Worm (Caenorhabditis elegans) whole organism, L4 larva: Measurements from ENCODE around the gene C06A6.7.

ENCODE experiments used
- F10B5.3 ChIP-seq: sonication (generic microtip); optimal IDR thresholded peaks from 2 replicates; lab custom pipeline; 2016; ENCODE audit warnings: mild to moderate bottlenecking, missing genetic modification characterization, missing compliant biosample characterization
- F37D6.2 ChIP-seq: sonication (generic microtip); optimal IDR thresholded peaks from 2 replicates; lab custom pipeline; 2016; ENCODE audit warnings: mild to moderate bottlenecking, missing genetic modification characterization, missing compliant biosample characterization
- F44E2.7 ChIP-seq: fragments of 200-800 bp; sonication (Bioruptor generic); IDR thresholded peaks from 2 replicates; pipeline ENCODE4 v2.1.2; 2022; ENCODE audit warnings: missing genetic modification characterization, missing compliant biosample characterization
- F49E8.2 ChIP-seq: sonication (generic microtip); optimal IDR thresholded peaks from 2 replicates; lab custom pipeline; 2016; ENCODE audit warnings: missing compliant biosample characterization, mild to moderate bottlenecking, missing genetic modification characterization, borderline replicate concordance
- T20F7.1 ChIP-seq: fragments of 200-800 bp; sonication (Bioruptor generic); optimal IDR thresholded peaks from 2 replicates; lab custom pipeline; 2018; ENCODE audit warnings: mild to moderate bottlenecking, missing genetic modification characterization, missing compliant biosample characterization
- T26A8.4 ChIP-seq: fragments of 200-800 bp; sonication (Bioruptor generic); IDR thresholded peaks from 2 replicates; pipeline ENCODE4 v1.3.6; 2022; ENCODE audit warnings: missing genetic modification characterization, missing compliant biosample characterization
- Y48G9A.11 ChIP-seq: fragments of 200-800 bp; sonication (Bioruptor generic); IDR thresholded peaks from 2 replicates; pipeline ENCODE4 v1.3.6; 2022; ENCODE audit warnings: missing genetic modification reagents, missing genetic modification characterization, missing compliant biosample characterization
- Y75B8A.6 ChIP-seq: fragments of 200-800 bp; sonication (Bioruptor generic); IDR thresholded peaks from 2 replicates; pipeline ENCODE4 v1.3.6; 2022; ENCODE audit warnings: missing genetic modification reagents, missing genetic modification characterization, missing compliant biosample characterization
- aha-1 ChIP-seq: fragments of 150-350 bp; peaks from one replicate; lab custom pipeline; 2014; ENCODE audit warnings: missing biosample characterization, missing genetic modification characterization
- arid-1 ChIP-seq: fragments of 200-800 bp; sonication (Bioruptor generic); conservative IDR thresholded peaks from 2 replicates; pipeline ENCODE4 v1.3.6; 2022; ENCODE audit warnings: missing genetic modification reagents, missing genetic modification characterization, missing compliant biosample characterization
- ceh-20 ChIP-seq: fragments of 200-800 bp; sonication (Bioruptor generic); IDR thresholded peaks from 2 replicates; pipeline ENCODE4 v1.3.6; 2022; ENCODE audit warnings: missing genetic modification reagents, missing genetic modification characterization, missing compliant biosample characterization
- ceh-28 ChIP-seq: fragments of 150-350 bp; optimal IDR thresholded peaks from 2 replicates; lab custom pipeline; 2014; ENCODE audit warnings: missing biosample characterization, missing genetic modification reagents, missing genetic modification characterization
- ceh-62 ChIP-seq: sonication (generic microtip); optimal IDR thresholded peaks from 2 replicates; lab custom pipeline; 2017; ENCODE audit warnings: missing biosample characterization, missing genetic modification characterization
- ceh-82 ChIP-seq: sonication (generic microtip); optimal IDR thresholded peaks from 2 replicates; lab custom pipeline; 2017; ENCODE audit warnings: missing biosample characterization, missing genetic modification characterization
- cey-2 ChIP-seq: sonication (generic microtip); optimal IDR thresholded peaks from 3 replicates; lab custom pipeline; 2017; ENCODE audit warnings: missing genetic modification characterization, mild to moderate bottlenecking, missing compliant biosample characterization, antibody characterized with exemption, borderline replicate concordance; ENCODE audit not compliant: insufficient read depth
- daf-12 ChIP-seq: fragments of 150-350 bp; optimal IDR thresholded peaks from 2 replicates; lab custom pipeline; 2014; ENCODE audit warnings: missing biosample characterization, missing genetic modification reagents, missing genetic modification characterization
- daf-19 ChIP-seq: fragments of 200-800 bp; sonication (Bioruptor generic); conservative IDR thresholded peaks from 2 replicates; pipeline ENCODE4 v1.3.6; 2022; ENCODE audit warnings: missing genetic modification characterization, missing compliant biosample characterization
- fkh-10 ChIP-seq: fragments of 150-350 bp; optimal IDR thresholded peaks from 2 replicates; lab custom pipeline; 2014; ENCODE audit warnings: missing biosample characterization, missing genetic modification reagents, missing genetic modification characterization
- hif-1 ChIP-seq, 2 experiments: sonication (generic microtip); optimal IDR thresholded peaks; 2 replicates each; lab custom pipeline; 2016 to 2017; ENCODE audit warnings: missing compliant biosample characterization in 2 of 2, missing genetic modification characterization in 2 of 2, missing genetic modification reagents in 2 of 2, missing genotype in 2 of 2, mild to moderate bottlenecking in 1 of 2
- hlh-11 ChIP-seq: fragments of 200-800 bp; sonication (Bioruptor generic); optimal IDR thresholded peaks from 2 replicates; lab custom pipeline; 2018; ENCODE audit warnings: mild to moderate bottlenecking, missing genetic modification characterization, missing compliant biosample characterization
- hlh-30 ChIP-seq: sonication (generic microtip); optimal IDR thresholded peaks from 2 replicates; lab custom pipeline; 2017; ENCODE audit warnings: antibody characterized with exemption, mild to moderate bottlenecking, missing genetic modification characterization, missing compliant biosample characterization; ENCODE audit not compliant: insufficient read depth
- hmg-1.1 ChIP-seq: fragments of 200-800 bp; sonication (Bioruptor generic); IDR thresholded peaks from 2 replicates; pipeline ENCODE4 v1.3.6; 2022; ENCODE audit warnings: missing genetic modification reagents, missing genetic modification characterization, missing compliant biosample characterization
- jun-1 ChIP-seq: fragments of 150-350 bp; optimal IDR thresholded peaks from 2 replicates; lab custom pipeline; 2014; ENCODE audit warnings: missing biosample characterization, missing genetic modification reagents, missing genetic modification characterization
- lin-13 ChIP-seq: fragments of 150-350 bp; optimal IDR thresholded peaks from 2 replicates; lab custom pipeline; 2014; ENCODE audit warnings: missing biosample characterization, missing genetic modification reagents, missing genetic modification characterization
- lin-38 ChIP-seq: fragments of 200-800 bp; sonication (Bioruptor generic); IDR thresholded peaks from 2 replicates; pipeline ENCODE4 v1.3.6; 2022; ENCODE audit warnings: missing genetic modification reagents, missing genetic modification characterization, missing compliant biosample characterization
- mdl-1 ChIP-seq, 2 experiments: fragments of 150-350 bp in 1 of 2; sonication (generic microtip) in 1 of 2; optimal IDR thresholded peaks; 2 replicates each; lab custom pipeline; 2014 to 2017; ENCODE audit warnings: missing biosample characterization in 2 of 2, missing genetic modification characterization in 2 of 2
- mes-2 ChIP-seq: sonication (generic microtip); optimal IDR thresholded peaks from 2 replicates; lab custom pipeline; 2016; ENCODE audit warnings: missing genotype, mild to moderate bottlenecking, missing genetic modification characterization, missing compliant biosample characterization; ENCODE audit not compliant: poor library complexity, severe bottlenecking
- nhr-102 ChIP-seq: sonication (generic microtip); optimal IDR thresholded peaks from 2 replicates; lab custom pipeline; 2016; ENCODE audit warnings: mild to moderate bottlenecking, missing genetic modification characterization, moderate library complexity, missing compliant biosample characterization
- nhr-11 ChIP-seq: fragments of 150-350 bp; optimal IDR thresholded peaks from 2 replicates; lab custom pipeline; 2014; ENCODE audit warnings: missing biosample characterization, missing genetic modification characterization
- nhr-111 ChIP-seq: fragments of 200-800 bp; sonication (Bioruptor generic); optimal IDR thresholded peaks from 2 replicates; lab custom pipeline; 2018; ENCODE audit warnings: mild to moderate bottlenecking, missing genetic modification characterization, missing compliant biosample characterization
- nhr-28 ChIP-seq: fragments of 150-350 bp; optimal IDR thresholded peaks from 2 replicates; lab custom pipeline; 2014; ENCODE audit warnings: missing biosample characterization, missing genetic modification characterization
- nhr-6 ChIP-seq: fragments of 150-350 bp; optimal IDR thresholded peaks from 2 replicates; lab custom pipeline; 2014; ENCODE audit warnings: missing biosample characterization, missing genetic modification characterization
- nhr-76 ChIP-seq: fragments of 150-350 bp; optimal IDR thresholded peaks from 2 replicates; lab custom pipeline; 2014; ENCODE audit warnings: missing biosample characterization, missing genetic modification characterization
- pha-4 ChIP-seq, 2 experiments: fragments of 150-350 bp in 1 of 2; fragments of 200-800 bp in 1 of 2; sonication (Bioruptor generic) in 1 of 2; IDR thresholded peaks in 1 of 2; optimal IDR thresholded peaks in 1 of 2; 2 replicates each; pipeline versions ENCODE4 v1.3.6 to Lab custom; 2014 to 2022; ENCODE audit warnings: missing genetic modification characterization in 2 of 2, missing genetic modification reagents in 2 of 2, missing biosample characterization in 1 of 2, missing compliant biosample characterization in 1 of 2
- php-3 ChIP-seq: fragments of 200-800 bp; sonication (Bioruptor generic); IDR thresholded peaks from 2 replicates; pipeline ENCODE4 v1.3.6; 2022; ENCODE audit warnings: missing genetic modification reagents, missing genetic modification characterization, missing compliant biosample characterization
- pqm-1 ChIP-seq: sonication (generic microtip); optimal IDR thresholded peaks from 2 replicates; lab custom pipeline; 2017; ENCODE audit warnings: missing biosample characterization, missing genetic modification characterization
- saeg-2 ChIP-seq: fragments of 200-800 bp; sonication (Bioruptor generic); IDR thresholded peaks from 2 replicates; pipeline ENCODE4 v1.3.6; 2022; ENCODE audit warnings: missing genetic modification reagents, missing genetic modification characterization, missing compliant biosample characterization
- sdz-12 ChIP-seq: fragments of 200-800 bp; sonication (Bioruptor generic); optimal IDR thresholded peaks from 2 replicates; lab custom pipeline; 2018; ENCODE audit warnings: mild to moderate bottlenecking, missing genetic modification characterization, missing compliant biosample characterization
- set-16 ChIP-seq: fragments of 200-800 bp; sonication (Bioruptor generic); IDR thresholded peaks from 2 replicates; pipeline ENCODE4 v1.3.6; 2022; ENCODE audit warnings: missing genetic modification reagents, missing genetic modification characterization, missing compliant biosample characterization
- skn-1 ChIP-seq: fragments of 150-350 bp; optimal IDR thresholded peaks from 2 replicates; lab custom pipeline; 2014; ENCODE audit warnings: missing biosample characterization, missing genetic modification characterization
- snpc-4 ChIP-seq: fragments of 150-350 bp; optimal IDR thresholded peaks from 2 replicates; lab custom pipeline; 2014; ENCODE audit warnings: missing biosample characterization, missing genetic modification characterization
- spr-1 ChIP-seq: sonication (generic microtip); optimal IDR thresholded peaks from 2 replicates; lab custom pipeline; 2016; ENCODE audit warnings: mild to moderate bottlenecking, missing genetic modification characterization, missing compliant biosample characterization
- spr-3 ChIP-seq: fragments of 200-800 bp; sonication (Bioruptor generic); optimal IDR thresholded peaks from 2 replicates; lab custom pipeline; 2018; ENCODE audit warnings: mild to moderate bottlenecking, missing genetic modification characterization, missing compliant biosample characterization
- tag-97 ChIP-seq: fragments of 200-800 bp; sonication (Bioruptor generic); IDR thresholded peaks from 2 replicates; pipeline ENCODE4 v1.3.6; 2022; ENCODE audit warnings: missing genetic modification characterization, missing compliant biosample characterization
- vab-7 ChIP-seq: fragments of 200-800 bp; sonication (Bioruptor generic); IDR thresholded peaks from 2 replicates; pipeline ENCODE4 v1.3.6; 2022; ENCODE audit warnings: missing genetic modification reagents, missing genetic modification characterization, missing compliant biosample characterization
- zag-1 ChIP-seq: fragments of 150-350 bp; optimal IDR thresholded peaks from 2 replicates; lab custom pipeline; 2014; ENCODE audit warnings: missing biosample characterization, missing genetic modification characterization
- zfp-2 ChIP-seq: sonication (generic microtip); optimal IDR thresholded peaks from 2 replicates; lab custom pipeline; 2016; ENCODE audit warnings: mild to moderate bottlenecking, missing genetic modification characterization, missing compliant biosample characterization
- zfp-3 ChIP-seq: fragments of 200-800 bp; sonication (Bioruptor generic); conservative IDR thresholded peaks from 2 replicates; pipeline ENCODE4 v1.3.6; 2022; ENCODE audit warnings: missing genetic modification reagents, missing genetic modification characterization, missing compliant biosample characterization
- zip-11 ChIP-seq: fragments of 200-800 bp; sonication (Bioruptor generic); IDR thresholded peaks from 2 replicates; pipeline ENCODE4 v1.3.6; 2022; ENCODE audit warnings: missing genetic modification characterization, missing compliant biosample characterization
- zip-2 ChIP-seq: fragments of 150-350 bp; optimal IDR thresholded peaks from 2 replicates; lab custom pipeline; 2014; ENCODE audit warnings: missing biosample characterization, missing genetic modification characterization
- ztf-7 ChIP-seq: fragments of 150-350 bp; optimal IDR thresholded peaks from 2 replicates; lab custom pipeline; 2014; ENCODE audit warnings: missing biosample characterization, missing genetic modification characterization

Gene C06A6.7

DNA sequence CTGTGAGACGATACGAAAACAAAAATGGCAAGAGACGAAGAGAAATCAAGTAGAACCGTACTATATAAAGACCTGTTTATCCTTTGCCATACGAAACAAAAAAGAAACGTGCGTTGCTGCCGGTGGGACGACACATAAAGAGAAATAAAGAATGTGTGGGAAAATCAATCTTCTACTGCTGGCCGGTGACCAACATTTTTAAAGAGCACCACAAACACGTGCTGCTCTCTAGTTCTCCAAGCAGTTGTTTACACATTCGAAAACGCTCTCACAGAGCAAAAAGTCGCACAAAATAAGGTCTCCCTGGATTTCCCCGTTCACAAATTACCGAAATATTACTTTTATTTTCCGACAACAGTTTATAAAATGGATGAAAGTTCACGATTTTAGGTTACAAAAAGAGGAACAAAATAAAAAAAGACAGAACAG lies 48.8 kb downstream of the C06A6.7 start, which contains the start of gene imp-3 (continued):
- TF ChIP-seq cey-2 (tag; lab: Kevin White, UChicago) (no peak), nhr-28 (peak; percentile 22), hmg-1.1 (GFP tag; lab: Robert Waterston, UW) (peak; percentile 63; the same call in 1 of the 2 replicates), F49E8.2 (tag; lab: Kevin White, UChicago) (no peak), ztf-7 (tag; lab: Kevin White, UChicago) (no peak), F37D6.2 (no peak), spr-1 (peak; percentile 18), zag-1 (tag; lab: Kevin White, UChicago) (no peak), ceh-62 (tag; lab: Kevin White, UChicago) (no peak), F10B5.3 (tag; lab: Kevin White, UChicago) (no peak), nhr-111 (GFP tag; lab: Kevin White, UChicago) (peak; percentile 40), Y48G9A.11 (peak; percentile 64), pha-4 (GFP tag; IDR thresholded peaks at IDR 0.05; lab: Robert Waterston, UW) (peak; percentile 71; the same call in 1 of the 2 replicates), pha-4 (tag; optimal IDR thresholded peaks at IDR 0.05; lab: Kevin White, UChicago) (peak; percentile 49), ceh-82 (tag; lab: Kevin White, UChicago) (no peak), saeg-2 (GFP tag; lab: Robert Waterston, UW) (no peak), spr-3 (GFP tag; lab: Kevin White, UChicago) (peak; percentile 11), sdz-12 (no peak), hif-1 (tag; optimal IDR thresholded peaks at IDR 0.05; lab: Kevin White, UChicago) (peak in 1 of 2 experiments; percentile 53), mes-2 (tag; lab: Kevin White, UChicago) (peak; percentile 52), arid-1 (peak; percentile 65; the same call in 1 of the 2 replicates), zip-11 (GFP tag; lab: Robert Waterston, UW) (no peak), T26A8.4 (GFP tag; lab: Robert Waterston, UW) (peak; percentile 69), set-16 (no peak), hlh-30 (tag; lab: Kevin White, UChicago) (peak; percentile 81), mdl-1 (tag; optimal IDR thresholded peaks at IDR 0.05; lab: Kevin White, UChicago) (peak; percentile 41 to 88), lin-38 (GFP tag; lab: Robert Waterston, UW) (peak; percentile 77), tag-97 (no peak), F44E2.7 (no peak), ceh-20 (peak; percentile 50; the same call in 1 of the 2 replicates), php-3 (GFP tag; lab: Robert Waterston, UW) (0 out of 2 replicates have a peak, but pooled peaks have one; percentile 30), zip-2 (tag; lab: Kevin White, UChicago) (no peak), skn-1 (no peak), nhr-76 (tag; lab: Kevin White, UChicago) (no peak), nhr-11 (no peak), fkh-10 (GFP tag; lab: Kevin White, UChicago) (no peak), nhr-6 (tag; lab: Kevin White, UChicago) (peak; percentile 21), snpc-4 (tag; lab: Kevin White, UChicago) (no peak), daf-12 (no peak), zfp-2 (tag; lab: Kevin White, UChicago) (no peak), jun-1 (tag; lab: Kevin White, UChicago) (no peak), aha-1 (tag; lab: Kevin White, UChicago) (peak; percentile 98), vab-7 (GFP tag; lab: Robert Waterston, UW) (no peak), zfp-3 (GFP tag; lab: Robert Waterston, UW) (peak; percentile 53), ceh-28 (tag; lab: Kevin White, UChicago) (no peak), pqm-1 (tag; lab: Kevin White, UChicago) (no peak), daf-19 (GFP tag; lab: Robert Waterston, UW) (no peak), T20F7.1 (peak; percentile 69), hlh-11 (tag; lab: Kevin White, UChicago) (peak; percentile 67), nhr-102 (tag; lab: Kevin White, UChicago) (peak; percentile 35), Y75B8A.6 (GFP tag; lab: Robert Waterston, UW) (no peak), lin-13 (peak; percentile 2)
